Worm (Caenorhabditis elegans) whole organism, late embryonic: ENCODE results near the gene Y43C5A.3.

Experiments
- K02D7.2 ChIP-seq: sonication (generic microtip); optimal IDR thresholded peaks from 2 replicates; lab custom pipeline; 2017; ENCODE audit warnings: mild to moderate bottlenecking, missing genetic modification characterization, missing compliant biosample characterization
- madf-2 ChIP-seq: sonication (generic microtip); optimal IDR thresholded peaks from 2 replicates; lab custom pipeline; 2017; ENCODE audit warnings: missing genetic modification characterization, missing compliant biosample characterization
- syd-9 ChIP-seq: sonication (generic microtip); optimal IDR thresholded peaks from 2 replicates; lab custom pipeline; 2016; ENCODE audit warnings: mild to moderate bottlenecking, missing genetic modification characterization, moderate library complexity, missing compliant biosample characterization

- TF ChIP-seq syd-9 (tag; lab: Kevin White, UChicago) (no peak), K02D7.2 (tag; lab: Kevin White, UChicago) (no peak), madf-2 (tag; lab: Kevin White, UChicago) (no peak)
Observed at ce11 chrIV:10294030-10294429, 20.2 kb downstream of the Y43C5A.3 start, which contains the start of gene R09E10.6.
